Fruit fly (Drosophila melanogaster) whole organism, embryonic: ENCODE measurements around the gene Doa.

Source experiments
- ATbp ChIP-seq: fragments of 200-800 bp; sonication (Bioruptor generic); optimal IDR thresholded peaks from 2 replicates; lab custom pipeline; 2017; ENCODE audit warnings: missing biosample characterization, mild to moderate bottlenecking, missing genetic modification characterization, missing genetic modification reagents
- Awh ChIP-seq: fragments of 200-800 bp; sonication (Bioruptor generic); IDR thresholded peaks from 2 replicates; pipeline ENCODE4, ENCODE4 v1.3.6; 2022; ENCODE audit warnings: missing biosample characterization, missing genetic modification characterization
- Blimp-1 ChIP-seq: fragments of 200-800 bp; sonication (Bioruptor generic); optimal IDR thresholded peaks from 3 replicates; lab custom pipeline; 2018; ENCODE audit warnings: missing biosample characterization, missing genetic modification characterization, mild to moderate bottlenecking, moderate library complexity, missing genetic modification reagents
- CG10321 ChIP-seq: fragments of 200-800 bp; sonication (Bioruptor generic); IDR thresholded peaks from 2 replicates; pipeline ENCODE4 v1.3.6; 2022; ENCODE audit warnings: missing biosample characterization, missing genetic modification characterization
- CG11093 ChIP-seq: fragments of 200-800 bp; sonication (Bioruptor generic); IDR thresholded peaks from 3 replicates; pipeline ENCODE4 v1.3.6; 2022; ENCODE audit warnings: missing biosample characterization, missing genetic modification characterization
- CG12769 ChIP-seq: fragments of 200-800 bp; sonication (Bioruptor generic); optimal IDR thresholded peaks from 2 replicates; lab custom pipeline; 2019; ENCODE audit warnings: missing biosample characterization, mild to moderate bottlenecking, missing genetic modification characterization, moderate library complexity
- CG13775 ChIP-seq: fragments of 200-800 bp; sonication (Bioruptor generic); optimal IDR thresholded peaks from 3 replicates; lab custom pipeline; 2017; ENCODE audit warnings: missing biosample characterization, mild to moderate bottlenecking, missing genetic modification characterization
- CG13894 ChIP-seq: fragments of 200-800 bp; sonication (Bioruptor generic); optimal IDR thresholded peaks from 3 replicates; lab custom pipeline; 2018; ENCODE audit warnings: missing biosample characterization, mild to moderate bottlenecking, missing genetic modification characterization, moderate library complexity
- CG15601 ChIP-seq: fragments of 200-800 bp; sonication (Bioruptor generic); optimal IDR thresholded peaks from 3 replicates; lab custom pipeline; 2019; ENCODE audit warnings: missing biosample characterization, mild to moderate bottlenecking, missing genetic modification characterization, moderate library complexity
- CG16779 ChIP-seq: fragments of 200-800 bp; sonication (Bioruptor generic); IDR thresholded peaks from 2 replicates; pipeline ENCODE4 v1.3.6; 2022; ENCODE audit warnings: missing biosample characterization, missing genetic modification characterization
- CG17912 ChIP-seq: fragments of 200-800 bp; sonication (Bioruptor generic); optimal IDR thresholded peaks from 2 replicates; lab custom pipeline; 2018; ENCODE audit warnings: missing biosample characterization, mild to moderate bottlenecking, missing genetic modification characterization
- CG1792 ChIP-seq: fragments of 200-800 bp; sonication (Bioruptor generic); optimal IDR thresholded peaks from 2 replicates; lab custom pipeline; 2016; ENCODE audit warnings: missing biosample characterization, missing genetic modification characterization
- CG18262 ChIP-seq: fragments of 200-800 bp; optimal IDR thresholded peaks from 3 replicates; lab custom pipeline; 2019; ENCODE audit warnings: missing biosample characterization, mild to moderate bottlenecking, missing genetic modification characterization, moderate library complexity
- CG2199 ChIP-seq: fragments of 200-800 bp; sonication (Bioruptor generic); IDR thresholded peaks from 3 replicates; pipeline ENCODE4 v1.3.6; 2022; ENCODE audit warnings: missing biosample characterization, missing genetic modification characterization
- CG3726 ChIP-seq: fragments of 200-800 bp; sonication (Bioruptor generic); IDR thresholded peaks from 3 replicates; pipeline ENCODE4, ENCODE4 v1.3.6; 2022; ENCODE audit warnings: missing biosample characterization, missing genetic modification characterization
- CG3838 ChIP-seq: fragments of 200-800 bp; sonication (Bioruptor generic); optimal IDR thresholded peaks from 3 replicates; lab custom pipeline; 2016; ENCODE audit warnings: missing biosample characterization, missing genetic modification characterization
- CG3847 ChIP-seq: fragments of 200-800 bp; sonication (Bioruptor generic); IDR thresholded peaks from 2 replicates; pipeline ENCODE4 v1.3.6; 2022; ENCODE audit warnings: missing biosample characterization, missing genetic modification characterization
- CG6791 ChIP-seq: fragments of 200-800 bp; sonication (Bioruptor generic); IDR thresholded peaks from 3 replicates; pipeline ENCODE4 v1.3.6; 2022; ENCODE audit warnings: missing biosample characterization, missing genetic modification characterization; ENCODE audit not compliant: partially characterized antibody
- CG8478 ChIP-seq: fragments of >200 bp; optimal IDR thresholded peaks from 2 replicates; lab custom pipeline; 2018
- CG8944 ChIP-seq: fragments of 200-800 bp; sonication (Bioruptor generic); optimal IDR thresholded peaks from 3 replicates; lab custom pipeline; 2016; ENCODE audit warnings: missing biosample characterization, missing genetic modification characterization
- CrebB ChIP-seq: fragments of 200-800 bp; sonication (Bioruptor generic); optimal IDR thresholded peaks from 3 replicates; lab custom pipeline; 2018; ENCODE audit warnings: missing biosample characterization, mild to moderate bottlenecking, missing genetic modification characterization
- D ChIP-seq, 2 experiments: fragments of 200-800 bp in 1 of 2; fragments of >200 bp in 1 of 2; sonication (Bioruptor generic) in 1 of 2; optimal IDR thresholded peaks; 2 replicates in 1 of 2; 3 replicates in 1 of 2; lab custom pipeline; 2017; ENCODE audit warnings: mild to moderate bottlenecking in 1 of 2, missing biosample characterization in 1 of 2, missing genetic modification characterization in 1 of 2, missing genetic modification reagents in 1 of 2
- D19A ChIP-seq: fragments of 200-800 bp; optimal IDR thresholded peaks from 3 replicates; lab custom pipeline; 2019; ENCODE audit warnings: missing biosample characterization, mild to moderate bottlenecking, missing genetic modification characterization, moderate library complexity
- Ets97D ChIP-seq: fragments of 200-800 bp; sonication (Bioruptor generic); optimal IDR thresholded peaks from 3 replicates; lab custom pipeline; 2016; ENCODE audit warnings: missing biosample characterization, missing genetic modification characterization
- Hey ChIP-seq: fragments of 200-800 bp; sonication (Bioruptor generic); optimal IDR thresholded peaks from 3 replicates; lab custom pipeline; 2018; ENCODE audit warnings: missing biosample characterization, mild to moderate bottlenecking, missing genetic modification characterization
- HmgD ChIP-seq: fragments of 200-800 bp; sonication (Bioruptor generic); optimal IDR thresholded peaks from 3 replicates; lab custom pipeline; 2016; ENCODE audit warnings: missing biosample characterization, missing genetic modification characterization
- Hr51 ChIP-seq, 2 experiments: fragments of 200-800 bp; sonication (Bioruptor generic); optimal IDR thresholded peaks; 2 replicates in 1 of 2; 3 replicates in 1 of 2; lab custom pipeline; 2016 to 2018; ENCODE audit warnings: missing biosample characterization in 2 of 2, missing genetic modification characterization in 2 of 2, mild to moderate bottlenecking in 1 of 2, moderate library complexity in 1 of 2
- Lpt ChIP-seq: fragments of >200 bp; optimal IDR thresholded peaks from 2 replicates; lab custom pipeline; 2018; ENCODE audit warnings: missing biosample characterization, missing genetic modification characterization
- Med ChIP-seq: fragments of 200-800 bp; sonication (Bioruptor generic); peaks from one replicate; lab custom pipeline; 2016; ENCODE audit warnings: missing biosample characterization, missing genetic modification characterization, mild to moderate bottlenecking, inconsistent platforms, moderate library complexity
- Meics ChIP-seq: fragments of 200-800 bp; sonication (Bioruptor generic); optimal IDR thresholded peaks from 2 replicates; lab custom pipeline; 2017; ENCODE audit warnings: missing biosample characterization, mild to moderate bottlenecking, missing genetic modification characterization
- NfI ChIP-seq: fragments of 200-800 bp; sonication (Bioruptor generic); optimal IDR thresholded peaks from 3 replicates; lab custom pipeline; 2018; ENCODE audit warnings: missing biosample characterization, mild to moderate bottlenecking, missing genetic modification characterization, moderate library complexity
- Vsx1 ChIP-seq: fragments of 200-800 bp; sonication (Bioruptor generic); optimal IDR thresholded peaks from 2 replicates; lab custom pipeline; 2017; ENCODE audit warnings: missing biosample characterization, mild to moderate bottlenecking, missing genetic modification characterization, missing genetic modification reagents
- abd-A ChIP-seq: fragments of 200-800 bp; sonication (Bioruptor generic); optimal IDR thresholded peaks from 3 replicates; lab custom pipeline; 2019; ENCODE audit warnings: missing biosample characterization, mild to moderate bottlenecking, missing genetic modification characterization, moderate library complexity
- bigmax ChIP-seq: fragments of 200-800 bp; sonication (Bioruptor generic); optimal IDR thresholded peaks from 2 replicates; lab custom pipeline; 2018; ENCODE audit warnings: missing biosample characterization, mild to moderate bottlenecking, missing genetic modification characterization
- emc ChIP-seq: fragments of 200-800 bp; sonication (Bioruptor generic); optimal IDR thresholded peaks from 2 replicates; lab custom pipeline; 2016; ENCODE audit warnings: missing biosample characterization, missing genetic modification characterization
- fd64A ChIP-seq: fragments of 200-800 bp; sonication (Bioruptor generic); optimal IDR thresholded peaks from 3 replicates; lab custom pipeline; 2018; ENCODE audit warnings: missing biosample characterization, mild to moderate bottlenecking, missing genetic modification characterization
- fd96Cb ChIP-seq: fragments of 200-800 bp; sonication (Bioruptor generic); optimal IDR thresholded peaks from 2 replicates; lab custom pipeline; 2018; ENCODE audit warnings: missing biosample characterization, mild to moderate bottlenecking, missing genetic modification characterization, moderate library complexity
- fu2 ChIP-seq: fragments of 200-800 bp; sonication (Bioruptor generic); optimal IDR thresholded peaks from 2 replicates; lab custom pipeline; 2016; ENCODE audit warnings: missing biosample characterization, missing genetic modification characterization
- insv ChIP-seq, 2 experiments: fragments of 200-800 bp; sonication (Bioruptor generic); optimal IDR thresholded peaks; 3 replicates each; lab custom pipeline; 2016 to 2018; ENCODE audit warnings: missing biosample characterization in 2 of 2, missing genetic modification characterization in 2 of 2
- kay ChIP-seq: fragments of 200-800 bp; sonication (Bioruptor generic); optimal IDR thresholded peaks from 2 replicates; lab custom pipeline; 2016; ENCODE audit warnings: missing biosample characterization, missing genetic modification characterization
- ken ChIP-seq: fragments of 200-800 bp; sonication (Bioruptor generic); IDR thresholded peaks from 3 replicates; pipeline ENCODE4 v1.3.6; 2022; ENCODE audit warnings: missing biosample characterization, missing genetic modification characterization
- mam ChIP-seq: fragments of 200-800 bp; sonication (Bioruptor generic); optimal IDR thresholded peaks from 3 replicates; lab custom pipeline; 2016; ENCODE audit warnings: missing biosample characterization, missing genetic modification characterization
- nerfin-2 ChIP-seq: fragments of 200-800 bp; sonication (Bioruptor generic); IDR thresholded peaks from 2 replicates; pipeline ENCODE4 v1.3.6; 2022; ENCODE audit warnings: missing biosample characterization, missing genetic modification characterization; ENCODE audit not compliant: partially characterized antibody
- pb ChIP-seq: fragments of 200-800 bp; sonication (Bioruptor generic); optimal IDR thresholded peaks from 3 replicates; lab custom pipeline; 2016; ENCODE audit warnings: missing biosample characterization, missing genetic modification characterization
- peb ChIP-seq: fragments of 200-800 bp; sonication (Bioruptor generic); IDR thresholded peaks from 2 replicates; pipeline ENCODE4 v1.3.6; 2022; ENCODE audit warnings: missing biosample characterization, missing genetic modification characterization
- so ChIP-seq: fragments of 200-800 bp; sonication (Bioruptor generic); IDR thresholded peaks from 3 replicates; pipeline ENCODE4 v1.3.6; 2022; ENCODE audit warnings: missing biosample characterization, missing genetic modification characterization
- sqz ChIP-seq: fragments of 200-800 bp; sonication (Bioruptor generic); optimal IDR thresholded peaks from 3 replicates; lab custom pipeline; 2018; ENCODE audit warnings: missing biosample characterization, mild to moderate bottlenecking, missing genetic modification characterization
- unc-4 ChIP-seq: fragments of 200-800 bp; sonication (Bioruptor generic); IDR thresholded peaks from 2 replicates; pipeline ENCODE4 v1.3.6; 2022; ENCODE audit warnings: missing biosample characterization, missing genetic modification characterization; ENCODE audit not compliant: partially characterized antibody
- zen2 ChIP-seq: fragments of 200-800 bp; sonication (Bioruptor generic); IDR thresholded peaks from 3 replicates; pipeline ENCODE4 v1.3.6; 2022; ENCODE audit warnings: missing biosample characterization, missing genetic modification characterization; ENCODE audit not compliant: partially characterized antibody

Doa gene

dm6 chr3R:28843776-28844610, 43.9 kb upstream of the Doa start (continued):
- TF ChIP-seq NfI (GFP tag; lab: Kevin White, UChicago): no peak
- TF ChIP-seq pb: no peak
- no peak for TF ChIP-seq CG3726 (GFP tag; lab: Robert Waterston, UW)
- TF ChIP-seq sqz (GFP tag; lab: Kevin White, UChicago): no peak
- TF ChIP-seq D (optimal IDR thresholded peaks at IDR 0.05; lab: Kevin White, UChicago): peak; percentile 55
- TF ChIP-seq D (GFP tag; optimal IDR thresholded peaks at IDR 0.05; lab: Kevin White, UChicago): no peak
- TF ChIP-seq Hey (tag; lab: Kevin White, UChicago): no peak
- 0 out of 3 replicates have a peak, but pooled peaks have one; percentile 8 for TF ChIP-seq CG2199 (GFP tag; lab: Robert Waterston, UW)
- no peak for TF ChIP-seq fd96Cb
- TF ChIP-seq Vsx1 (GFP tag; lab: Kevin White, UChicago): no peak
- peak; percentile 14 for TF ChIP-seq ATbp (GFP tag; lab: Kevin White, UChicago)
- peak; percentile 15 for TF ChIP-seq HmgD (GFP tag; lab: Kevin White, UChicago)
- no peak for TF ChIP-seq ken
- no peak for TF ChIP-seq CG11093 (GFP tag; lab: Robert Waterston, UW)
- TF ChIP-seq CG12769 (tag; lab: Kevin White, UChicago): no peak
- TF ChIP-seq emc (GFP tag; lab: Kevin White, UChicago): no peak
- no peak for TF ChIP-seq nerfin-2
- no peak for TF ChIP-seq kay (GFP tag; lab: Kevin White, UChicago)
- TF ChIP-seq mam (GFP tag; lab: Kevin White, UChicago): no peak
- no peak for TF ChIP-seq CG6791 (GFP tag; lab: Robert Waterston, UW)
- TF ChIP-seq so (GFP tag; lab: Robert Waterston, UW): no peak
- TF ChIP-seq CG8944 (GFP tag; lab: Kevin White, UChicago): no peak
- no peak for TF ChIP-seq CrebB (tag; lab: Kevin White, UChicago)
- no peak for TF ChIP-seq CG17912 (GFP tag; lab: Kevin White, UChicago)
- TF ChIP-seq CG10321 (GFP tag; lab: Robert Waterston, UW): no peak
- no peak for TF ChIP-seq CG18262
- TF ChIP-seq CG3838 (GFP tag; lab: Kevin White, UChicago): no peak
- TF ChIP-seq Hr51 (GFP tag; optimal IDR thresholded peaks at IDR 0.05; lab: Kevin White, UChicago): no peak
- TF ChIP-seq peb (GFP tag; lab: Robert Waterston, UW): no peak
- no peak for TF ChIP-seq fu2 (GFP tag; lab: Kevin White, UChicago)
- TF ChIP-seq CG8478 (lab: Kevin White, UChicago): no peak
- TF ChIP-seq Blimp-1: peak; percentile 71
- TF ChIP-seq insv (GFP tag; optimal IDR thresholded peaks at IDR 0.05; lab: Kevin White, UChicago): peak; percentile 98 to 99
- no peak for TF ChIP-seq Meics (GFP tag; lab: Kevin White, UChicago)
- TF ChIP-seq CG15601: no peak
- no peak for TF ChIP-seq CG13775 (GFP tag; lab: Kevin White, UChicago)
- no peak for TF ChIP-seq unc-4 (GFP tag; lab: Robert Waterston, UW)
- no peak for TF ChIP-seq Ets97D
- no peak for TF ChIP-seq CG16779 (GFP tag; lab: Robert Waterston, UW)
- TF ChIP-seq CG1792 (GFP tag; lab: Kevin White, UChicago): no peak
- no peak for TF ChIP-seq zen2
- TF ChIP-seq Lpt (GFP tag; lab: Kevin White, UChicago): no peak
- peak; percentile 54 for TF ChIP-seq Med
- no peak for TF ChIP-seq bigmax (GFP tag; lab: Kevin White, UChicago)
- TF ChIP-seq CG13894 (tag; lab: Kevin White, UChicago): no peak
- no peak; the same call in 1 of the 2 replicates for TF ChIP-seq Awh
- no peak for TF ChIP-seq D19A (tag; lab: Kevin White, UChicago)
- TF ChIP-seq fd64A (GFP tag; lab: Kevin White, UChicago): peak; percentile 64
- TF ChIP-seq CG3847 (GFP tag; lab: Robert Waterston, UW): no peak
- TF ChIP-seq abd-A: no peak
